Fruit fly (Drosophila melanogaster) whole organism, embryonic: ENCODE results near the gene CG5727.

Experiments
- Blimp-1 ChIP-seq: fragments of 200-800 bp; sonication (Bioruptor generic); optimal IDR thresholded peaks from 3 replicates; lab custom pipeline; 2018; ENCODE audit warnings: missing biosample characterization, missing genetic modification characterization, mild to moderate bottlenecking, moderate library complexity, missing genetic modification reagents
- CG10321 ChIP-seq: fragments of 200-800 bp; sonication (Bioruptor generic); IDR thresholded peaks from 2 replicates; pipeline ENCODE4 v1.3.6; 2022; ENCODE audit warnings: missing biosample characterization, missing genetic modification characterization
- CG15269 ChIP-seq: fragments of 200-800 bp; sonication (Bioruptor generic); optimal IDR thresholded peaks from 2 replicates; lab custom pipeline; 2018; ENCODE audit warnings: missing biosample characterization, mild to moderate bottlenecking, missing genetic modification characterization, moderate library complexity
- CG18599 ChIP-seq: fragments of 200-800 bp; sonication (Bioruptor generic); optimal IDR thresholded peaks from 3 replicates; lab custom pipeline; 2017; ENCODE audit warnings: missing biosample characterization, missing genetic modification characterization, mild to moderate bottlenecking, moderate library complexity, missing genetic modification reagents
- CG31388 ChIP-seq: fragments of 200-800 bp; sonication (Bioruptor generic); optimal IDR thresholded peaks from 2 replicates; lab custom pipeline; 2016; ENCODE audit warnings: missing biosample characterization, missing genetic modification characterization
- Doc2 ChIP-seq: fragments of 200-800 bp; sonication (Bioruptor generic); IDR thresholded peaks from 2 replicates; pipeline ENCODE4 v1.3.6; 2022; ENCODE audit warnings: missing biosample characterization, missing genetic modification characterization
- Dref ChIP-seq: fragments of 200-800 bp; sonication (Bioruptor generic); IDR thresholded peaks from 2 replicates; pipeline ENCODE4 v1.3.6; 2022; ENCODE audit warnings: missing biosample characterization, missing genetic modification characterization
- Stat92E ChIP-seq, 3 experiments: fragments of >200 bp in 2 of 3; fragments of 200-800 bp in 1 of 3; sonication (Bioruptor generic) in 1 of 3; optimal IDR thresholded peaks; 2 replicates each; lab custom pipeline; 2017 to 2019; ENCODE audit warnings: missing biosample characterization in 3 of 3, missing genetic modification characterization in 3 of 3, mild to moderate bottlenecking in 1 of 3, moderate library complexity in 1 of 3
- amos ChIP-seq: fragments of 200-800 bp; sonication (Bioruptor generic); IDR thresholded peaks from 2 replicates; pipeline ENCODE4 v1.3.6; 2022; ENCODE audit warnings: missing biosample characterization, missing genetic modification characterization; ENCODE audit not compliant: partially characterized antibody
- en ChIP-seq: fragments of 200-800 bp; sonication (Bioruptor generic); optimal IDR thresholded peaks from 2 replicates; lab custom pipeline; 2016; ENCODE audit warnings: missing biosample characterization, missing genetic modification characterization
- sima ChIP-seq: fragments of 200-800 bp; sonication (Bioruptor generic); optimal IDR thresholded peaks from 2 replicates; lab custom pipeline; 2016; ENCODE audit warnings: missing biosample characterization, missing genetic modification characterization

- TF ChIP-seq CG15269 (tag; lab: Kevin White, UChicago) (no peak), CG18599 (GFP tag; lab: Kevin White, UChicago) (no peak), en (GFP tag; lab: Kevin White, UChicago) (no peak), CG10321 (GFP tag; lab: Robert Waterston, UW) (no peak), sima (no peak), Stat92E (GFP tag; optimal IDR thresholded peaks at IDR 0.05; lab: Kevin White, UChicago) (peak in 1 of 3 experiments; percentile 17), amos (GFP tag; lab: Robert Waterston, UW) (no peak; the same call in 1 of the 2 replicates), Doc2 (GFP tag; lab: Robert Waterston, UW) (no peak), CG31388 (GFP tag; lab: Kevin White, UChicago) (no peak), Dref (GFP tag; lab: Robert Waterston, UW) (peak; percentile 98), Blimp-1 (GFP tag; lab: Kevin White, UChicago) (no peak)
These were observed 36.3 kb upstream of the CG5727 start, which contains the start of gene chico for dm6 chr2L:10246785-10247190.
